Worm (Caenorhabditis elegans): ENCODE measurements around the gene F19G12.8.

DNA sequence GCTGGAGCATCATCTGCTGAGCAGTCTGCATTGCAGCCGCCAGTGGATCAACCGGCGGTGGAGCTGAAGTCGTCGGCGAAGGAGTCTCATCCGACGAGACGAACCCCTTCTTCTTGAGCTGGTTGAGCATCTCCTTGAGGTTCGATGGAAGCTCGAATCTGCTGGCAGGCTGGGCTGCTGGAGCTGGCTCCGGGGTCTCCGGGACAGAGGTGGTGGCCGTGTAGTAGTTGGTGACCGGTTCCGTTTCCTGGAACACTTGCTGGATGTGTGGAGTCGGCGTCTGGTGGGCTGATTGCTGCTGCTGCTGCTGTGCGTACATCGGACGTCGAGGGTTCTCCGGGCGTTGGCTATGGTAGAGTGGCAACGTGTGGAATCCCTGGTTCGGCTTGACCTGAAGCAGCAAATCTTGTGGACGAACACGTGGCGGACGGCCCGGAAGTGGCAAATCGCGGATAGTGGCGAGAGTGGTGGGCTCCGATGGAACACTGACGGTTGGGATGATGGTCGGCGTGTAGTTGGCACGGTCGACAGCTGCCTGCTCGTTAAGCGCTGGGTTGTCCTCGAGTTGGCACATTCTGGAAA is 24.6 kb downstream of the F19G12.8 start:
- TF ChIP-seq elt-2 (tag; optimal IDR thresholded peaks at IDR 0.05) (no peak), fkh-6 (tag; optimal IDR thresholded peaks at IDR 0.05) (no peak), unc-3 (GFP tag; conservative IDR thresholded peaks at IDR 0.05) (no peak), unc-3 (tag; optimal IDR thresholded peaks at IDR 0.05) (no peak), ttx-3 (tag; optimal IDR thresholded peaks at IDR 0.05) (no peak), fkh-10 (GFP tag; optimal IDR thresholded peaks at IDR 0.05) (no peak), tbx-2 (tag; optimal IDR thresholded peaks at IDR 0.05) (no peak), ceh-48 (tag; optimal IDR thresholded peaks at IDR 0.05) (no peak), nfya-1 (tag; optimal IDR thresholded peaks at IDR 0.05) (no peak), pqm-1 (tag; optimal IDR thresholded peaks at IDR 0.05) (no peak), zip-5 (tag; optimal IDR thresholded peaks at IDR 0.05) (no peak)

Data from whole organism, late embryonic.